In genomic region chr3L:15940823-15941222, dm6 we compare ENCODE assay signal across 3 fruit fly cellular contexts.
TF ChIP-seq lines count a peak whose summit lies in the region.

No protein-coding gene starts in this region.

TF ChIP-seq in whole organism, embryonic, 481 proteins besides CTCF, POLR2A, EP300 and RAD21 (continued from another document and continues in another):
- TF ChIP-seq tio (GFP tag; optimal IDR thresholded peaks at IDR 0.05; lab: Kevin White, UChicago): peak; percentile 24
- TF ChIP-seq emc (GFP tag; optimal IDR thresholded peaks at IDR 0.05; lab: Kevin White, UChicago): no peak
- TF ChIP-seq CG10209 (GFP tag; optimal IDR thresholded peaks at IDR 0.05; lab: Kevin White, UChicago): peak; percentile 47
- TF ChIP-seq CG14014 (GFP tag; IDR thresholded peaks at IDR 0.05; lab: Robert Waterston, UW): peak; percentile 49; the same call in 1 of the 2 replicates
- peak; percentile 26 for TF ChIP-seq CG10462 (GFP tag; optimal IDR thresholded peaks at IDR 0.05; lab: Kevin White, UChicago)
- no peak for TF ChIP-seq HmgZ (tag; optimal IDR thresholded peaks at IDR 0.05; lab: Kevin White, UChicago)
- TF ChIP-seq CG12219 (GFP tag; optimal IDR thresholded peaks at IDR 0.05; lab: Kevin White, UChicago): peak; percentile 39
- peak; percentile 6 for TF ChIP-seq caup (GFP tag; optimal IDR thresholded peaks at IDR 0.05; lab: Kevin White, UChicago; ENCODE audit: severe bottlenecking)
- peak; percentile 14 for TF ChIP-seq Ravus (GFP tag; IDR thresholded peaks at IDR 0.05; lab: Robert Waterston, UW)
- peak; percentile 48 for TF ChIP-seq CG31388 (GFP tag; optimal IDR thresholded peaks at IDR 0.05; lab: Kevin White, UChicago)
- no peak for TF ChIP-seq HmgD (GFP tag; optimal IDR thresholded peaks at IDR 0.05; lab: Kevin White, UChicago)
- TF ChIP-seq hth (optimal IDR thresholded peaks at IDR 0.05; lab: Kevin White, UChicago): no peak
- peak in 1 of 2 experiments; percentile 26 for TF ChIP-seq eve (GFP tag; optimal IDR thresholded peaks at IDR 0.05; lab: Kevin White, UChicago)
- TF ChIP-seq Sox102F (GFP tag; optimal IDR thresholded peaks at IDR 0.05; lab: Kevin White, UChicago): peak; percentile 91
- no peak for TF ChIP-seq z (GFP tag; IDR thresholded peaks at IDR 0.05; lab: Robert Waterston, UW)
- no peak for TF ChIP-seq cg (GFP tag; optimal IDR thresholded peaks at IDR 0.05; lab: Kevin White, UChicago)
- TF ChIP-seq mam (GFP tag; optimal IDR thresholded peaks at IDR 0.05; lab: Kevin White, UChicago): peak; percentile 14
- peak; percentile 31 for TF ChIP-seq CG12104 (GFP tag; optimal IDR thresholded peaks at IDR 0.05; lab: Kevin White, UChicago)
- no peak for TF ChIP-seq shn (GFP tag; optimal IDR thresholded peaks at IDR 0.05; lab: Kevin White, UChicago)
- peak; percentile 48; the same call in 1 of the 2 replicates for TF ChIP-seq gt (GFP tag; IDR thresholded peaks at IDR 0.05; lab: Robert Waterston, UW)
- peak; percentile 79 for TF ChIP-seq dysf (GFP tag; IDR thresholded peaks at IDR 0.05; lab: Robert Waterston, UW)
- peak; percentile 50; the same call in 1 of the 3 replicates for TF ChIP-seq Mrtf (GFP tag; IDR thresholded peaks at IDR 0.05; lab: Robert Waterston, UW)
- TF ChIP-seq CG10147 (GFP tag; optimal IDR thresholded peaks at IDR 0.05; lab: Kevin White, UChicago): no peak
- TF ChIP-seq D19B (GFP tag; optimal IDR thresholded peaks at IDR 0.05; lab: Kevin White, UChicago): no peak
- peak; percentile 63 for TF ChIP-seq dimm (GFP tag; IDR thresholded peaks at IDR 0.05; lab: Robert Waterston, UW)
- TF ChIP-seq Hsf (GFP tag; optimal IDR thresholded peaks at IDR 0.05; lab: Kevin White, UChicago): peak; percentile 56
- peak; percentile 78 for TF ChIP-seq HLH3B (GFP tag; IDR thresholded peaks at IDR 0.05; lab: Robert Waterston, UW)
- TF ChIP-seq Sin3A (optimal IDR thresholded peaks at IDR 0.05; lab: Kevin White, UChicago): no peak
- TF ChIP-seq CG15269 (tag; optimal IDR thresholded peaks at IDR 0.05; lab: Kevin White, UChicago): peak; percentile 66
- TF ChIP-seq eyg (GFP tag; optimal IDR thresholded peaks at IDR 0.05; lab: Kevin White, UChicago): no peak
- TF ChIP-seq CG10979 (tag; optimal IDR thresholded peaks at IDR 0.05; lab: Kevin White, UChicago): no peak
- TF ChIP-seq CG10959 (GFP tag; IDR thresholded peaks at IDR 0.05; lab: Robert Waterston, UW): peak; percentile 32; the same call in 1 of the 2 replicates
- TF ChIP-seq CG18262 (tag; optimal IDR thresholded peaks at IDR 0.05; lab: Kevin White, UChicago): peak; percentile 73
- 0 out of 3 replicates have a peak, but pooled peaks have one; percentile 39 for TF ChIP-seq CG11695 (GFP tag; IDR thresholded peaks at IDR 0.05; lab: Robert Waterston, UW)
- peak; percentile 79 for TF ChIP-seq Oli (tag; optimal IDR thresholded peaks at IDR 0.05; lab: Kevin White, UChicago)
- peak; percentile 53 for TF ChIP-seq nau (GFP tag; optimal IDR thresholded peaks at IDR 0.05; lab: Kevin White, UChicago)
- no peak for TF ChIP-seq sr (GFP tag; IDR thresholded peaks at IDR 0.05; lab: Robert Waterston, UW)
- TF ChIP-seq Ets97D (GFP tag; optimal IDR thresholded peaks at IDR 0.05; lab: Kevin White, UChicago): peak; percentile 12
- peak; percentile 82; the same call in 1 of the 2 replicates for TF ChIP-seq sisA (GFP tag; IDR thresholded peaks at IDR 0.05; lab: Robert Waterston, UW)
- TF ChIP-seq jing (GFP tag; optimal IDR thresholded peaks at IDR 0.05; lab: Kevin White, UChicago): peak; percentile 28
- peak; percentile 67 for TF ChIP-seq PHDP (tag; optimal IDR thresholded peaks at IDR 0.05; lab: Kevin White, UChicago)
- peak; percentile 40; the same call in 1 of the 2 replicates for TF ChIP-seq Atf6 (GFP tag; IDR thresholded peaks at IDR 0.05; lab: Robert Waterston, UW)

TF ChIP-seq in whole organism, prepupa, 60 proteins besides CTCF, POLR2A, EP300 and RAD21 (continued from another document):
- TF ChIP-seq Hr38 (GFP tag; optimal IDR thresholded peaks at IDR 0.05; lab: Kevin White, UChicago): peak; percentile 31
- peak; percentile 94 for TF ChIP-seq Met (GFP tag; optimal IDR thresholded peaks at IDR 0.05; lab: Kevin White, UChicago)
- TF ChIP-seq dac (GFP tag; optimal IDR thresholded peaks at IDR 0.05; lab: Kevin White, UChicago): peak; percentile 87
- TF ChIP-seq fd85E (GFP tag; optimal IDR thresholded peaks at IDR 0.05; lab: Kevin White, UChicago): peak; percentile 68
- TF ChIP-seq CG31627 (GFP tag; optimal IDR thresholded peaks at IDR 0.05; lab: Kevin White, UChicago): peak; percentile 90
- peak; percentile 87 for TF ChIP-seq CG3032 (tag; optimal IDR thresholded peaks at IDR 0.05; lab: Kevin White, UChicago)
- TF ChIP-seq Ets96B (tag; optimal IDR thresholded peaks at IDR 0.05; lab: Kevin White, UChicago): peak; percentile 80
- peak; percentile 77 for TF ChIP-seq CG11902 (GFP tag; optimal IDR thresholded peaks at IDR 0.05; lab: Kevin White, UChicago)
- TF ChIP-seq topi (GFP tag; optimal IDR thresholded peaks at IDR 0.05; lab: Kevin White, UChicago): peak; percentile 92
- peak; percentile 79 for TF ChIP-seq CG9139 (GFP tag; optimal IDR thresholded peaks at IDR 0.05; lab: Kevin White, UChicago)
- TF ChIP-seq Eip93F (GFP tag; optimal IDR thresholded peaks at IDR 0.05; lab: Kevin White, UChicago): peak; percentile 57
- peak; percentile 95 for TF ChIP-seq OdsH (GFP tag; optimal IDR thresholded peaks at IDR 0.05; lab: Kevin White, UChicago)
- TF ChIP-seq CG34406 (GFP tag; optimal IDR thresholded peaks at IDR 0.05; lab: Kevin White, UChicago): peak; percentile 94
- TF ChIP-seq CG8319 (GFP tag; optimal IDR thresholded peaks at IDR 0.05; lab: Kevin White, UChicago): peak; percentile 76
- peak; percentile 96 for TF ChIP-seq CG6163 (GFP tag; IDR thresholded peaks at IDR 0.05; lab: Robert Waterston, UW)
- TF ChIP-seq fkh (GFP tag; optimal IDR thresholded peaks at IDR 0.05; lab: Kevin White, UChicago): no peak
- peak; percentile 98 for TF ChIP-seq CG15336 (GFP tag; IDR thresholded peaks at IDR 0.05; lab: Robert Waterston, UW)
- peak; percentile 85 for TF ChIP-seq Eip75B (GFP tag; optimal IDR thresholded peaks at IDR 0.05; lab: Kevin White, UChicago)
- peak; percentile 86 for TF ChIP-seq CG11762 (GFP tag; optimal IDR thresholded peaks at IDR 0.05; lab: Kevin White, UChicago; ENCODE audit: insufficient read depth)
- TF ChIP-seq Hr4 (GFP tag; optimal IDR thresholded peaks at IDR 0.05; lab: Kevin White, UChicago): peak; percentile 98
- TF ChIP-seq net (GFP tag; optimal IDR thresholded peaks at IDR 0.05; lab: Kevin White, UChicago): peak; percentile 94
- peak; percentile 95 for TF ChIP-seq achi (GFP tag; optimal IDR thresholded peaks at IDR 0.05; lab: Kevin White, UChicago)
- peak; percentile 88 for TF ChIP-seq Sox15 (GFP tag; optimal IDR thresholded peaks at IDR 0.05; lab: Kevin White, UChicago)
- TF ChIP-seq Sox102F (GFP tag; optimal IDR thresholded peaks at IDR 0.05; lab: Kevin White, UChicago): peak; percentile 91
- peak; percentile 91 for TF ChIP-seq Hr39 (GFP tag; optimal IDR thresholded peaks at IDR 0.05; lab: Kevin White, UChicago)
- TF ChIP-seq Ets21C (GFP tag; optimal IDR thresholded peaks at IDR 0.05; lab: Kevin White, UChicago): peak; percentile 77
- TF ChIP-seq fd59A (GFP tag; optimal IDR thresholded peaks at IDR 0.05; lab: Kevin White, UChicago): peak; percentile 82
- peak; percentile 74 for TF ChIP-seq CG1621 (tag; optimal IDR thresholded peaks at IDR 0.05; lab: Kevin White, UChicago)
- peak; percentile 85 for TF ChIP-seq CG7368 (GFP tag; optimal IDR thresholded peaks at IDR 0.05; lab: Kevin White, UChicago)
- TF ChIP-seq Blimp-1 (GFP tag; optimal IDR thresholded peaks at IDR 0.05; lab: Kevin White, UChicago): peak; percentile 83
- TF ChIP-seq lz (GFP tag; optimal IDR thresholded peaks at IDR 0.05; lab: Kevin White, UChicago): peak; percentile 87
- TF ChIP-seq salr (GFP tag; optimal IDR thresholded peaks at IDR 0.05; lab: Kevin White, UChicago): peak; percentile 59 to 93
- peak; percentile 90 for TF ChIP-seq Smox (GFP tag; optimal IDR thresholded peaks at IDR 0.05; lab: Kevin White, UChicago)
- peak; percentile 71 for TF ChIP-seq CG16779 (tag; optimal IDR thresholded peaks at IDR 0.05; lab: Kevin White, UChicago)
- peak; percentile 97 for TF ChIP-seq CG32006 (GFP tag; optimal IDR thresholded peaks at IDR 0.05; lab: Kevin White, UChicago)
- peak; percentile 96 for TF ChIP-seq CG3919 (GFP tag; optimal IDR thresholded peaks at IDR 0.05; lab: Kevin White, UChicago)
TF ChIP-seq in whole organism, prepupa: peak in this region for 58.

TF ChIP-seq in whole organism, wandering third instar larva, 38 proteins besides CTCF, POLR2A, EP300 and RAD21 (continued from another document):
- peak; percentile 92 for TF ChIP-seq h (GFP tag; optimal IDR thresholded peaks at IDR 0.05; lab: Kevin White, UChicago)
- peak; percentile 86 for TF ChIP-seq Sp1 (GFP tag; optimal IDR thresholded peaks at IDR 0.05; lab: Kevin White, UChicago)
- no peak for TF ChIP-seq lola (GFP tag; optimal IDR thresholded peaks at IDR 0.05; lab: Kevin White, UChicago)
- TF ChIP-seq Vsx2 (GFP tag; optimal IDR thresholded peaks at IDR 0.05; lab: Kevin White, UChicago; ENCODE audit: partially characterized antibody): no peak
- peak; percentile 88 for TF ChIP-seq br (GFP tag; optimal IDR thresholded peaks at IDR 0.05; lab: Kevin White, UChicago)
- no peak for TF ChIP-seq Abd-B (GFP tag; optimal IDR thresholded peaks at IDR 0.05; lab: Kevin White, UChicago)
- peak; percentile 39 for TF ChIP-seq dsf (GFP tag; optimal IDR thresholded peaks at IDR 0.05; lab: Kevin White, UChicago; ENCODE audit: borderline replicate concordance)
